Fruit fly (Drosophila melanogaster) whole organism, embryonic: ENCODE results near the gene CG15336.

ENCODE experiments used
- Ada2b ChIP-seq: fragments of 200-800 bp; sonication (Bioruptor generic); IDR thresholded peaks from 2 replicates; pipeline ENCODE4 v1.3.6; 2022; ENCODE audit warnings: missing biosample characterization, missing genetic modification characterization
- Adf1 ChIP-seq: fragments of 200-800 bp; sonication (Bioruptor generic); IDR thresholded peaks from 2 replicates; pipeline ENCODE4 v1.3.6; 2022; ENCODE audit warnings: missing biosample characterization, missing genetic modification characterization
- Atf-2 ChIP-seq: fragments of 200-800 bp; sonication (Bioruptor generic); optimal IDR thresholded peaks from 2 replicates; lab custom pipeline; 2016; ENCODE audit warnings: missing biosample characterization, missing genetic modification characterization
- Bdp1 ChIP-seq: fragments of 200-800 bp; sonication (Bioruptor generic); optimal IDR thresholded peaks from 3 replicates; lab custom pipeline; 2016; ENCODE audit warnings: missing biosample characterization, missing genetic modification characterization
- Bgb ChIP-seq: fragments of 200-800 bp; sonication (Bioruptor generic); IDR thresholded peaks from 2 replicates; pipeline ENCODE4 v1.3.6; 2022; ENCODE audit warnings: missing biosample characterization, missing genetic modification characterization; ENCODE audit not compliant: partially characterized antibody
- Blimp-1 ChIP-seq: fragments of 200-800 bp; sonication (Bioruptor generic); optimal IDR thresholded peaks from 3 replicates; lab custom pipeline; 2018; ENCODE audit warnings: missing biosample characterization, missing genetic modification characterization, mild to moderate bottlenecking, moderate library complexity, missing genetic modification reagents
- CG1233 ChIP-seq: fragments of 200-800 bp; sonication (Bioruptor generic); optimal IDR thresholded peaks from 4 replicates; lab custom pipeline; 2018; ENCODE audit warnings: missing biosample characterization, mild to moderate bottlenecking, missing genetic modification characterization
- CG12744 ChIP-seq: fragments of 200-800 bp; sonication (Bioruptor generic); optimal IDR thresholded peaks from 2 replicates; lab custom pipeline; 2016; ENCODE audit warnings: missing biosample characterization, missing genetic modification characterization
- CG13123 ChIP-seq: fragments of 200-800 bp; sonication (Bioruptor generic); optimal IDR thresholded peaks from 2 replicates; lab custom pipeline; 2016; ENCODE audit warnings: missing biosample characterization, missing genetic modification characterization
- CG13424 ChIP-seq: fragments of 200-800 bp; sonication (Bioruptor generic); optimal IDR thresholded peaks from 2 replicates; lab custom pipeline; 2019; ENCODE audit warnings: missing biosample characterization, mild to moderate bottlenecking, missing genetic modification characterization, moderate library complexity
- CG14441 ChIP-seq: fragments of 200-800 bp; sonication (Bioruptor generic); IDR thresholded peaks from 2 replicates; pipeline ENCODE4 v1.3.6; 2022; ENCODE audit warnings: missing biosample characterization, missing genetic modification characterization
- CG1602 ChIP-seq: fragments of 200-800 bp; sonication (Bioruptor generic); optimal IDR thresholded peaks from 3 replicates; lab custom pipeline; 2016; ENCODE audit warnings: missing biosample characterization, missing genetic modification characterization
- CG1647 ChIP-seq: fragments of 200-800 bp; sonication (Bioruptor generic); optimal IDR thresholded peaks from 3 replicates; lab custom pipeline; 2016; ENCODE audit warnings: missing biosample characterization, missing genetic modification characterization
- CG18764 ChIP-seq: fragments of 200-800 bp; sonication (Bioruptor generic); optimal IDR thresholded peaks from 3 replicates; lab custom pipeline; 2016; ENCODE audit warnings: missing biosample characterization, missing genetic modification characterization
- CG32767 ChIP-seq: fragments of 200-800 bp; sonication (Bioruptor generic); IDR thresholded peaks from 2 replicates; pipeline ENCODE4 v1.3.6; 2022; ENCODE audit warnings: missing biosample characterization, missing genetic modification characterization
- CG4854 ChIP-seq: fragments of 200-800 bp; sonication (Bioruptor generic); optimal IDR thresholded peaks from 2 replicates; lab custom pipeline; 2016; ENCODE audit warnings: missing biosample characterization, missing genetic modification characterization, inconsistent platforms
- CG6683 ChIP-seq: fragments of 200-800 bp; sonication (Bioruptor generic); optimal IDR thresholded peaks from 2 replicates; lab custom pipeline; 2017; ENCODE audit warnings: missing biosample characterization, mild to moderate bottlenecking, missing genetic modification characterization, missing genetic modification reagents
- CG7928 ChIP-seq: fragments of 200-800 bp; sonication (Bioruptor generic); optimal IDR thresholded peaks from 2 replicates; lab custom pipeline; 2017; ENCODE audit warnings: missing biosample characterization, mild to moderate bottlenecking, missing genetic modification characterization
- CG8924 ChIP-seq: fragments of 200-800 bp; optimal IDR thresholded peaks from 3 replicates; lab custom pipeline; 2019; ENCODE audit warnings: missing biosample characterization, mild to moderate bottlenecking, missing genetic modification characterization, moderate library complexity
- CG9797 ChIP-seq: fragments of 200-800 bp; sonication (Bioruptor generic); optimal IDR thresholded peaks from 3 replicates; lab custom pipeline; 2018; ENCODE audit warnings: missing biosample characterization, mild to moderate bottlenecking, missing genetic modification characterization
- CG9817 ChIP-seq: fragments of 200-800 bp; sonication (Bioruptor generic); optimal IDR thresholded peaks from 2 replicates; lab custom pipeline; 2018; ENCODE audit warnings: missing biosample characterization, mild to moderate bottlenecking, missing genetic modification characterization, moderate library complexity
- CG9932 ChIP-seq: fragments of 200-800 bp; sonication (Bioruptor generic); IDR thresholded peaks from 2 replicates; pipeline ENCODE4 v1.3.6; 2022; ENCODE audit warnings: missing biosample characterization, missing genetic modification characterization
- Camta ChIP-seq: fragments of 200-800 bp; sonication (Bioruptor generic); optimal IDR thresholded peaks from 2 replicates; lab custom pipeline; 2016; ENCODE audit warnings: missing biosample characterization, missing genetic modification characterization
- CoRest ChIP-seq: fragments of 200-800 bp; sonication (Bioruptor generic); optimal IDR thresholded peaks from 3 replicates; lab custom pipeline; 2018; ENCODE audit warnings: missing biosample characterization, mild to moderate bottlenecking, missing genetic modification characterization, moderate library complexity
- Deaf1 ChIP-seq: fragments of 200-800 bp; optimal IDR thresholded peaks from 3 replicates; lab custom pipeline; 2019; ENCODE audit warnings: missing biosample characterization, mild to moderate bottlenecking, missing genetic modification characterization, moderate library complexity
- Dip2 ChIP-seq: fragments of 200-800 bp; sonication (Bioruptor generic); IDR thresholded peaks from 2 replicates; pipeline ENCODE4 v1.3.6; 2022; ENCODE audit warnings: missing biosample characterization, missing genetic modification characterization
- Hr3 ChIP-seq: fragments of 200-800 bp; sonication (Bioruptor generic); optimal IDR thresholded peaks from 3 replicates; lab custom pipeline; 2016; ENCODE audit warnings: missing biosample characterization, missing genetic modification characterization
- MESR4 ChIP-seq: fragments of 200-800 bp; sonication (Bioruptor generic); optimal IDR thresholded peaks from 2 replicates; lab custom pipeline; 2018; ENCODE audit warnings: missing biosample characterization, mild to moderate bottlenecking, missing genetic modification characterization, moderate library complexity
- Max ChIP-seq: fragments of 200-800 bp; sonication (Bioruptor generic); optimal IDR thresholded peaks from 2 replicates; lab custom pipeline; 2016; ENCODE audit warnings: missing biosample characterization, mild to moderate bottlenecking, missing genetic modification characterization
- Optix ChIP-seq: fragments of 200-800 bp; sonication (Bioruptor generic); IDR thresholded peaks from 3 replicates; pipeline ENCODE4 v1.3.6; 2022; ENCODE audit warnings: missing biosample characterization, missing genetic modification characterization
- Taf1 ChIP-seq: fragments of 200-800 bp; sonication (Bioruptor generic); IDR thresholded peaks from 2 replicates; pipeline ENCODE4 v1.3.6; 2022; ENCODE audit warnings: missing biosample characterization, missing genetic modification characterization
- Usf ChIP-seq: fragments of 200-800 bp; sonication (Bioruptor generic); optimal IDR thresholded peaks from 2 replicates; lab custom pipeline; 2017; ENCODE audit warnings: missing genotype, missing biosample characterization, missing genetic modification characterization
- chif ChIP-seq, 2 experiments: fragments of 200-800 bp; sonication (Bioruptor generic); optimal IDR thresholded peaks; 3 replicates each; lab custom pipeline; 2016; ENCODE audit warnings: missing biosample characterization in 2 of 2, missing genetic modification characterization in 2 of 2
- corto ChIP-seq: fragments of 200-800 bp; sonication (Bioruptor generic); optimal IDR thresholded peaks from 2 replicates; lab custom pipeline; 2016; ENCODE audit warnings: missing biosample characterization, mild to moderate bottlenecking, missing genetic modification characterization, moderate library complexity
- dm ChIP-seq: fragments of 200-800 bp; sonication (Bioruptor generic); optimal IDR thresholded peaks from 3 replicates; lab custom pipeline; 2016; ENCODE audit warnings: missing biosample characterization, missing genetic modification characterization
- eve ChIP-seq, 2 experiments: fragments of >200 bp; optimal IDR thresholded peaks; 2 replicates each; lab custom pipeline; 2017; ENCODE audit warnings: missing biosample characterization in 2 of 2, missing genetic modification characterization in 2 of 2
- fd102C ChIP-seq: fragments of 200-800 bp; sonication (Bioruptor generic); optimal IDR thresholded peaks from 2 replicates; lab custom pipeline; 2018; ENCODE audit warnings: missing biosample characterization, mild to moderate bottlenecking, missing genetic modification characterization, moderate library complexity
- fd64A ChIP-seq: fragments of 200-800 bp; sonication (Bioruptor generic); optimal IDR thresholded peaks from 3 replicates; lab custom pipeline; 2018; ENCODE audit warnings: missing biosample characterization, mild to moderate bottlenecking, missing genetic modification characterization
- ind ChIP-seq: fragments of 200-800 bp; sonication (Bioruptor generic); optimal IDR thresholded peaks from 3 replicates; lab custom pipeline; 2016; ENCODE audit warnings: missing biosample characterization, missing genetic modification characterization
- inv ChIP-seq: fragments of 200-800 bp; sonication (Bioruptor generic); IDR thresholded peaks from 2 replicates; pipeline ENCODE4 v1.3.6; 2022; ENCODE audit warnings: missing biosample characterization, missing genetic modification characterization; ENCODE audit not compliant: partially characterized antibody
- klu ChIP-seq: fragments of 200-800 bp; sonication (Bioruptor generic); IDR thresholded peaks from 2 replicates; pipeline ENCODE4 v1.3.6; 2022; ENCODE audit warnings: missing biosample characterization, missing genetic modification characterization
- nerfin-1 ChIP-seq: fragments of 200-800 bp; sonication (Bioruptor generic); optimal IDR thresholded peaks from 3 replicates; lab custom pipeline; 2019; ENCODE audit warnings: missing biosample characterization, mild to moderate bottlenecking, missing genetic modification characterization, moderate library complexity
- nmo ChIP-seq: fragments of 200-800 bp; sonication (Bioruptor generic); optimal IDR thresholded peaks from 2 replicates; lab custom pipeline; 2018; ENCODE audit warnings: missing biosample characterization, mild to moderate bottlenecking, missing genetic modification characterization, moderate library complexity
- otp ChIP-seq: fragments of 200-800 bp; sonication (Bioruptor generic); IDR thresholded peaks from 3 replicates; pipeline ENCODE4, ENCODE4 v1.3.6; 2022; ENCODE audit warnings: missing biosample characterization, missing genetic modification characterization
- pum ChIP-seq: fragments of 200-800 bp; sonication (Bioruptor generic); optimal IDR thresholded peaks from 2 replicates; lab custom pipeline; 2016; ENCODE audit warnings: missing biosample characterization, missing genetic modification characterization
- scrt ChIP-seq: fragments of 200-800 bp; sonication (Bioruptor generic); optimal IDR thresholded peaks from 2 replicates; lab custom pipeline; 2018; ENCODE audit warnings: missing biosample characterization, mild to moderate bottlenecking, missing genetic modification characterization, moderate library complexity
- seq ChIP-seq: fragments of 200-800 bp; sonication (Bioruptor generic); IDR thresholded peaks from 2 replicates; pipeline ENCODE4 v1.3.6; 2022; ENCODE audit warnings: missing biosample characterization, missing genetic modification characterization
- tap ChIP-seq: fragments of 200-800 bp; optimal IDR thresholded peaks from 3 replicates; lab custom pipeline; 2019; ENCODE audit warnings: missing biosample characterization, mild to moderate bottlenecking, missing genetic modification characterization, moderate library complexity
- unpg ChIP-seq: fragments of 200-800 bp; sonication (Bioruptor generic); optimal IDR thresholded peaks from 3 replicates; lab custom pipeline; 2018; ENCODE audit warnings: missing biosample characterization, mild to moderate bottlenecking, missing genetic modification characterization, moderate library complexity
- wek ChIP-seq: fragments of 200-800 bp; sonication (Bioruptor generic); optimal IDR thresholded peaks from 3 replicates; lab custom pipeline; 2018; ENCODE audit warnings: missing biosample characterization, mild to moderate bottlenecking, missing genetic modification characterization, moderate library complexity

CG15336 gene

DNA sequence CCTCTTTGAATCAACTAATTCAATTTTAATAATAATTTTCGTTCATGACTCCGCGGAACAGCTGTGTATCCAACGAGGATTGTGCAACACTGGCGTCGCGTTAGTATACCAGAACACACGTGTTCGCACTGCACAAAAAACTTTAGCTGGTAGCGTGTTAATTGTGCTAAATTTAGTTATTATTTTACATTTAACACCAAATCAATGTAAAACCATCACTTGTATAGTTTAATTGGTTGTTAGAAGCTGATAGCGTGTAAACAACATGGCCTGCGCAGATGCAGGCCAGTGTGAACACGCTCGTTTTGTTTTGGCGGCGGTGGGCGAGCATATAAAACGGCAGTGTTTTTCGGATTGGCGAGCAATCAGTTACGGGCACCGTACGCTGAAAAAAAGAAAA is 9.5 kb downstream of the CG15336 start, which contains the start of the genes Traf6 and GIIIspla2 (continued):
- no peak for TF ChIP-seq fd102C (GFP tag; lab: Kevin White, UChicago)
- peak; percentile 79 for TF ChIP-seq klu (GFP tag; lab: Robert Waterston, UW)
- TF ChIP-seq wek (GFP tag; lab: Kevin White, UChicago): peak; percentile 52
- no peak for TF ChIP-seq Dip2 (GFP tag; lab: Robert Waterston, UW)
- TF ChIP-seq CG12744 (GFP tag; lab: Kevin White, UChicago): peak; percentile 14
- no peak for TF ChIP-seq unpg
- peak; percentile 56 for TF ChIP-seq seq
- peak; percentile 83 for TF ChIP-seq CG13424 (tag; lab: Kevin White, UChicago)
- TF ChIP-seq CG9817 (tag; lab: Kevin White, UChicago): peak; percentile 88
- peak; percentile 28 for TF ChIP-seq CG7928 (GFP tag; lab: Kevin White, UChicago)
- TF ChIP-seq CG32767 (GFP tag; lab: Robert Waterston, UW): peak; percentile 84
- peak; percentile 56; the same call in 1 of the 2 replicates for TF ChIP-seq Taf1 (GFP tag; lab: Robert Waterston, UW)
- TF ChIP-seq Optix (GFP tag; lab: Robert Waterston, UW): peak; percentile 62; the same call in 2 of the 3 replicates
- TF ChIP-seq Bdp1 (GFP tag; lab: Kevin White, UChicago): peak; percentile 74
- TF ChIP-seq ind: peak; percentile 68
- peak; percentile 77 for TF ChIP-seq Deaf1 (tag; lab: Kevin White, UChicago)
- TF ChIP-seq Hr3 (GFP tag; lab: Kevin White, UChicago): peak; percentile 78
- no peak for TF ChIP-seq corto (GFP tag; lab: Kevin White, UChicago)
- peak; percentile 77 for TF ChIP-seq dm (GFP tag; lab: Kevin White, UChicago)
- TF ChIP-seq otp: 0 out of 3 replicates have a peak, but pooled peaks have one; percentile 24
- TF ChIP-seq CG13123 (GFP tag; lab: Kevin White, UChicago): peak; percentile 41
- no peak for TF ChIP-seq scrt
- no peak for TF ChIP-seq eve (GFP tag; optimal IDR thresholded peaks at IDR 0.05; lab: Kevin White, UChicago)
- TF ChIP-seq Usf (GFP tag; lab: Kevin White, UChicago): peak; percentile 55
- peak; percentile 82 for TF ChIP-seq CoRest (tag; lab: Kevin White, UChicago)
- TF ChIP-seq CG1647 (GFP tag; lab: Kevin White, UChicago): peak; percentile 62
- TF ChIP-seq CG1602: peak; percentile 57
- TF ChIP-seq CG18764: peak; percentile 43
- peak; percentile 63 for TF ChIP-seq Camta (GFP tag; lab: Kevin White, UChicago)
- peak; percentile 57 for TF ChIP-seq MESR4
- peak; percentile 65 for TF ChIP-seq Ada2b (GFP tag; lab: Robert Waterston, UW)
- no peak for TF ChIP-seq inv (GFP tag; lab: Robert Waterston, UW)
- no peak for TF ChIP-seq Blimp-1 (GFP tag; lab: Kevin White, UChicago)
- peak; percentile 45 for TF ChIP-seq CG9797
- peak; percentile 67 for TF ChIP-seq Max
- TF ChIP-seq CG9932 (GFP tag; lab: Robert Waterston, UW): peak; percentile 85
- peak; percentile 70 for TF ChIP-seq CG1233
- TF ChIP-seq CG6683 (GFP tag; lab: Kevin White, UChicago): peak; percentile 36
- peak; percentile 20 for TF ChIP-seq tap (tag; lab: Kevin White, UChicago)
- peak; percentile 46 for TF ChIP-seq CG4854 (GFP tag; lab: Kevin White, UChicago)
- TF ChIP-seq Adf1: peak; percentile 48; the same call in 1 of the 2 replicates
- peak; percentile 55 to 61 for TF ChIP-seq chif (GFP tag; optimal IDR thresholded peaks at IDR 0.05; lab: Kevin White, UChicago)
- TF ChIP-seq CG8924 (tag; lab: Kevin White, UChicago): peak; percentile 71
- no peak; the same call in 1 of the 2 replicates for TF ChIP-seq Bgb
- peak; percentile 83 for TF ChIP-seq nmo (GFP tag; lab: Kevin White, UChicago)
- TF ChIP-seq Atf-2 (GFP tag; lab: Kevin White, UChicago): peak; percentile 23
- peak; percentile 33 for TF ChIP-seq fd64A (GFP tag; lab: Kevin White, UChicago)
- TF ChIP-seq pum: peak; percentile 64
- TF ChIP-seq nerfin-1 (tag; lab: Kevin White, UChicago): peak; percentile 48
- peak; percentile 78 for TF ChIP-seq CG14441 (GFP tag; lab: Robert Waterston, UW)
